Fruit fly (Drosophila melanogaster): ENCODE results near the gene beta-PheRS.

beta-PheRS gene

DNA sequence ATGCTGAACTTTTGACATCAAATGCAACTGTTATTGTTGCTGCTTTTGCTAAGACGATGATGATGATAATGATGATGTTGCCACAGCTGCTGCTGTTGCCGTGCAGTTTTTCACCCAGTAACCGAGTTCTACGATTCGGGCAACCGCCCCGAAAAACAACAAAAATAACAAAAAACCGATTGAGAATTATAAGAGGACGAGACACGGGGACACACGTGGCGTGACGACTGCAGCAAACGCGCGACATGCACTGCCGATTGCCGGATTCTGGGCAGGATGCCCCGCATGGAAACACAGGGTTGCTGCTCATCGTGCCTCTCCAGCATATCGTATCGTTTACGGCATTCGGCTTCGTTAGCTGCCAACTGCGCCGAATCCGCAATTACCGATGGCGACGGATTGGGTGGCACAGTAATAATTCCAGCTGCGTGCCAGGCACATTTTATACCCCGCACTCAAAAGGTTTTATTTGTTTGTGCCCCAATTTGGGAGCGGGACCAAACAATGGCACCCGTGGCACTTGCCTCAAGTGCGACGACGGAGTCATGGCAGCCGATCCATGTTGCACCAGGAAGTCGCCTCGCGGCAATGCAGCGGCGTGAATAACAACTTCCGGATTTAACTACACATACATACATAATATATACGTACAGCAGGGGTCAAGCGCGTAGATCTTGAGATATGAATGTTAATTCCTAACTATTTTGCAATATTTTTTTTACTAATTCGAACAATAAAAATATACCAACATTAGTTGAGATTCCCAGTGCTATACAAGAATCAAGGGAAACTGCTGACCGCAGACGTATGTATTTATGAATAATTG is 11.3 kb upstream of the beta-PheRS start (continued):
- TF ChIP-seq CG4360 (GFP tag; IDR thresholded peaks at IDR 0.05) (peak; percentile 49; the same call in 1 of the 2 replicates), p53 (GFP tag; optimal IDR thresholded peaks at IDR 0.05) (no peak), CG7987 (GFP tag; optimal IDR thresholded peaks at IDR 0.05) (no peak), fu2 (GFP tag; optimal IDR thresholded peaks at IDR 0.05) (no peak), D19A (tag; optimal IDR thresholded peaks at IDR 0.05) (no peak), so (GFP tag; IDR thresholded peaks at IDR 0.05) (no peak), Stat92E (GFP tag; optimal IDR thresholded peaks at IDR 0.05) (no peak), sc (optimal IDR thresholded peaks at IDR 0.05) (no peak), sc (GFP tag; optimal IDR thresholded peaks at IDR 0.05) (no peak), z (GFP tag; IDR thresholded peaks at IDR 0.05) (no peak), cato (GFP tag; optimal IDR thresholded peaks at IDR 0.05; ENCODE audit: borderline replicate concordance) (no peak), CG43689 (GFP tag; IDR thresholded peaks at IDR 0.05) (no peak), bcd (GFP tag; optimal IDR thresholded peaks at IDR 0.05) (peak; percentile 14), CG15011 (GFP tag; optimal IDR thresholded peaks at IDR 0.05) (no peak), CG3995 (GFP tag; optimal IDR thresholded peaks at IDR 0.05) (no peak), CG11398 (GFP tag; optimal IDR thresholded peaks at IDR 0.05) (no peak), CG7839 (tag; optimal IDR thresholded peaks at IDR 0.05) (no peak), CG6683 (GFP tag; optimal IDR thresholded peaks at IDR 0.05) (no peak), crol (GFP tag; IDR thresholded peaks at IDR 0.05) (no peak), CG17829 (tag; optimal IDR thresholded peaks at IDR 0.05) (no peak), CG2199 (GFP tag; IDR thresholded peaks at IDR 0.05) (no peak), wor (GFP tag; IDR thresholded peaks at IDR 0.05) (no peak), Bdp1 (GFP tag; optimal IDR thresholded peaks at IDR 0.05) (peak; percentile 58), odd (GFP tag; optimal IDR thresholded peaks at IDR 0.05) (no peak), h (optimal IDR thresholded peaks at IDR 0.05) (no peak), cas (GFP tag; IDR thresholded peaks at IDR 0.05) (no peak), CG1233 (GFP tag; optimal IDR thresholded peaks at IDR 0.05) (no peak), nau (GFP tag; optimal IDR thresholded peaks at IDR 0.05) (no peak), Antp (GFP tag; optimal IDR thresholded peaks at IDR 0.05) (no peak), CG17612 (GFP tag; IDR thresholded peaks at IDR 0.05) (no peak), CG16779 (GFP tag; IDR thresholded peaks at IDR 0.05) (no peak), CG34376 (GFP tag; optimal IDR thresholded peaks at IDR 0.05) (no peak), CkIIα-i1 (GFP tag; IDR thresholded peaks at IDR 0.05) (no peak), eyg (GFP tag; optimal IDR thresholded peaks at IDR 0.05) (no peak), CG11456 (GFP tag; IDR thresholded peaks at IDR 0.05) (no peak), Dip3 (GFP tag; optimal IDR thresholded peaks at IDR 0.05) (no peak), ssp (GFP tag; IDR thresholded peaks at IDR 0.05) (no peak), CG16813 (GFP tag; IDR thresholded peaks at IDR 0.05; ENCODE audit: partially characterized antibody) (no peak), CrebB (tag; optimal IDR thresholded peaks at IDR 0.05) (no peak), mam (GFP tag; optimal IDR thresholded peaks at IDR 0.05) (no peak), kni (GFP tag; optimal IDR thresholded peaks at IDR 0.05) (peak; percentile 2), ro (GFP tag; IDR thresholded peaks at IDR 0.05) (no peak), ase (GFP tag; IDR thresholded peaks at IDR 0.05) (no peak), CG8765 (GFP tag; IDR thresholded peaks at IDR 0.05) (no peak), ato (GFP tag; IDR thresholded peaks at IDR 0.05; ENCODE audit: partially characterized antibody) (no peak), CG9876 (GFP tag; optimal IDR thresholded peaks at IDR 0.05) (no peak), esg (GFP tag; conservative IDR thresholded peaks at IDR 0.05) (no peak), CG9727 (GFP tag; optimal IDR thresholded peaks at IDR 0.05) (no peak), CG8388 (GFP tag; optimal IDR thresholded peaks at IDR 0.05) (no peak), ac (GFP tag; optimal IDR thresholded peaks at IDR 0.05) (no peak), CG17912 (GFP tag; optimal IDR thresholded peaks at IDR 0.05) (no peak)

Measured in whole organism, embryonic.